Fruit fly (Drosophila melanogaster) whole organism, pupa: ENCODE measurements around the gene CG32795.
A peak's percentile ranks its signal among the peaks of the same experiment; 100 is the strongest.

Experiments used
- CG10348 ChIP-seq: fragments of 200-800 bp; sonication (Bioruptor generic); IDR thresholded peaks from 2 replicates; pipeline ENCODE4 v1.3.6; 2022; ENCODE audit warnings: missing biosample characterization, missing genetic modification characterization
- CG12605 ChIP-seq: fragments of 200-800 bp; sonication (Bioruptor generic); IDR thresholded peaks from 2 replicates; pipeline ENCODE4 v1.3.6; 2022; ENCODE audit warnings: missing biosample characterization, missing genetic modification characterization
- CG13204 ChIP-seq: fragments of 200-800 bp; sonication (Bioruptor generic); optimal IDR thresholded peaks from 2 replicates; lab custom pipeline; 2018; ENCODE audit warnings: missing biosample characterization, mild to moderate bottlenecking, missing genetic modification characterization, moderate library complexity
- CG14655 ChIP-seq: fragments of 200-800 bp; sonication (Bioruptor generic); optimal IDR thresholded peaks from 3 replicates; lab custom pipeline; 2017; ENCODE audit warnings: mild to moderate bottlenecking, missing biosample characterization, missing genetic modification reagents, missing genetic modification characterization
- CG15710 ChIP-seq: fragments of 200-800 bp; sonication (Bioruptor generic); optimal IDR thresholded peaks from 2 replicates; lab custom pipeline; 2018; ENCODE audit warnings: missing biosample characterization, mild to moderate bottlenecking, missing genetic modification characterization, moderate library complexity
- CG17806 ChIP-seq: fragments of 200-800 bp; sonication (Bioruptor generic); optimal IDR thresholded peaks from 2 replicates; lab custom pipeline; 2018; ENCODE audit warnings: missing biosample characterization, mild to moderate bottlenecking, missing genetic modification characterization, moderate library complexity
- CG32121 ChIP-seq: fragments of 200-800 bp; sonication (Bioruptor generic); IDR thresholded peaks from 2 replicates; pipeline ENCODE4 v1.3.6; 2022; ENCODE audit warnings: missing biosample characterization, missing genetic modification characterization
- CG34367 ChIP-seq: fragments of 200-800 bp; sonication (Bioruptor generic); optimal IDR thresholded peaks from 2 replicates; lab custom pipeline; 2018; ENCODE audit warnings: missing biosample characterization, mild to moderate bottlenecking, missing genetic modification characterization
- CG4496 ChIP-seq: fragments of 200-800 bp; sonication (Bioruptor generic); IDR thresholded peaks from 3 replicates; pipeline ENCODE4 v1.3.6; 2022; ENCODE audit warnings: missing biosample characterization, missing genetic modification characterization
- CG8159 ChIP-seq: fragments of 200-800 bp; sonication (Bioruptor generic); optimal IDR thresholded peaks from 3 replicates; lab custom pipeline; 2018; ENCODE audit warnings: missing biosample characterization, mild to moderate bottlenecking, missing genetic modification characterization, moderate library complexity
- CG8301 ChIP-seq: fragments of 200-800 bp; sonication (Bioruptor generic); optimal IDR thresholded peaks from 2 replicates; lab custom pipeline; 2018; ENCODE audit warnings: missing biosample characterization, mild to moderate bottlenecking, missing genetic modification characterization
- CG9948 ChIP-seq: fragments of 200-800 bp; sonication (Bioruptor generic); optimal IDR thresholded peaks from 2 replicates; lab custom pipeline; 2018; ENCODE audit warnings: missing biosample characterization, mild to moderate bottlenecking, missing genetic modification characterization, moderate library complexity
- D1 ChIP-seq: fragments of 200-800 bp; sonication (Bioruptor generic); optimal IDR thresholded peaks from 2 replicates; lab custom pipeline; 2018; ENCODE audit warnings: missing biosample characterization, mild to moderate bottlenecking, missing genetic modification characterization, moderate library complexity
- EcR ChIP-seq: fragments of 200-800 bp; sonication (Bioruptor generic); optimal IDR thresholded peaks from 3 replicates; lab custom pipeline; 2019; ENCODE audit warnings: missing biosample characterization, missing genetic modification characterization, mild to moderate bottlenecking, moderate library complexity, missing genetic modification reagents
- Ets98B ChIP-seq: fragments of 200-800 bp; sonication (Bioruptor generic); IDR thresholded peaks from 2 replicates; pipeline ENCODE4 v1.3.6; 2022; ENCODE audit warnings: missing biosample characterization, missing genetic modification characterization
- Pif1A ChIP-seq: fragments of 200-800 bp; sonication (Bioruptor generic); optimal IDR thresholded peaks from 3 replicates; lab custom pipeline; 2016; ENCODE audit warnings: missing biosample characterization, missing genetic modification characterization
- Pif1B ChIP-seq: fragments of 200-800 bp; sonication (Bioruptor generic); optimal IDR thresholded peaks from 3 replicates; lab custom pipeline; 2016; ENCODE audit warnings: missing biosample characterization, missing genetic modification characterization
- Snoo ChIP-seq: fragments of 200-800 bp; sonication (Bioruptor generic); optimal IDR thresholded peaks from 3 replicates; lab custom pipeline; 2017; ENCODE audit warnings: missing biosample characterization, mild to moderate bottlenecking, missing genetic modification characterization, inconsistent platforms
- fd96Ca ChIP-seq: fragments of 200-800 bp; sonication (Bioruptor generic); IDR thresholded peaks from 3 replicates; pipeline ENCODE4 v1.3.6; 2022; ENCODE audit warnings: missing biosample characterization, missing genetic modification characterization
- gl ChIP-seq: fragments of 200-800 bp; sonication (Bioruptor generic); optimal IDR thresholded peaks from 2 replicates; lab custom pipeline; 2018; ENCODE audit warnings: missing biosample characterization, mild to moderate bottlenecking, missing genetic modification characterization
- rn ChIP-seq: fragments of 200-800 bp; sonication (Bioruptor generic); IDR thresholded peaks from 2 replicates; pipeline ENCODE4 v1.3.6; 2022; ENCODE audit warnings: missing biosample characterization, missing genetic modification characterization

The CG32795 gene

dm6 chrX:2743020-2743419 lies 47.3 kb downstream of the CG32795 start:
- TF ChIP-seq Ets98B (GFP tag; lab: Robert Waterston, UW) (peak; percentile 80), CG8301 (tag; lab: Kevin White, UChicago) (no peak), CG34367 (tag; lab: Kevin White, UChicago) (no peak), rn (no peak), CG12605 (peak; percentile 25; the same call in 1 of the 2 replicates), fd96Ca (GFP tag; lab: Robert Waterston, UW) (peak; percentile 74), D1 (tag; lab: Kevin White, UChicago) (no peak), EcR (GFP tag; lab: Kevin White, UChicago) (no peak), CG9948 (tag; lab: Kevin White, UChicago) (no peak), CG4496 (GFP tag; lab: Robert Waterston, UW) (peak; percentile 79), CG14655 (GFP tag; lab: Kevin White, UChicago) (no peak), Pif1B (GFP tag; lab: Kevin White, UChicago) (no peak), Pif1A (GFP tag; lab: Kevin White, UChicago) (peak; percentile 17), CG8159 (tag; lab: Kevin White, UChicago) (no peak), Snoo (tag; lab: Kevin White, UChicago) (peak; percentile 1), gl (tag; lab: Kevin White, UChicago) (no peak), CG32121 (GFP tag; lab: Robert Waterston, UW) (peak; percentile 75), CG13204 (GFP tag; lab: Kevin White, UChicago) (no peak), CG15710 (tag; lab: Kevin White, UChicago) (no peak), CG17806 (tag; lab: Kevin White, UChicago) (no peak), CG10348 (GFP tag; lab: Robert Waterston, UW) (no peak)
- TF ChIP-seq, all 21 proteins: peak for 7

DNA sequence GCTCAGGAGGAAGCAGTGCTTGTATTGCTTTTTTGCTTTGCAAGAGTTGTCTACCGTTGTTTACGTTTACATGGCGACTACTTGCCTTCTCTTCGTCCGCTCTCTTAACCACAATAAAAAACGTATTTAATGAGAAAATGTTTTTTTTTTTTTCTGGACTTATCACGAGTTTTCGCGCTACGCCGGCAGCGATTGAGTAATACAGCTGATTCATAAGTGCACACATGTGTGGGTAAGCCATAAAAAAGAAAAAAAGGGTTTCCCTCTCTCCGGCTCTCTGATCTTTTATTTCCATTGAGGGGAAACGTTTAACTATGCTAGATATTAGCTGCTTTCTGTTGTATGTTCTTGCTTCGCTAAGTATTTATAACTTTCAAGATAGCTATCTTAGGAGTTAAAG lies 48.3 kb downstream of the CG32795 start:
- no peak for TF ChIP-seq CG10348 (GFP tag; lab: Robert Waterston, UW)
- TF ChIP-seq CG12605, result peak; percentile 85
- TF ChIP-seq fd96Ca (GFP tag; lab: Robert Waterston, UW), result no peak
- TF ChIP-seq CG4496 (GFP tag; lab: Robert Waterston, UW), result peak; percentile 59; the same call in 2 of the 3 replicates
- no peak for TF ChIP-seq CG17806 (tag; lab: Kevin White, UChicago)
- no peak for TF ChIP-seq rn
- TF ChIP-seq CG8159 (tag; lab: Kevin White, UChicago), result peak; percentile 12
- peak; percentile 3 for TF ChIP-seq CG8301 (tag; lab: Kevin White, UChicago)
- TF ChIP-seq Pif1B (GFP tag; lab: Kevin White, UChicago), result peak; percentile 55
- TF ChIP-seq CG15710 (tag; lab: Kevin White, UChicago), result peak; percentile 41
- TF ChIP-seq CG32121 (GFP tag; lab: Robert Waterston, UW), result peak; percentile 45; the same call in 1 of the 2 replicates
- TF ChIP-seq EcR (GFP tag; lab: Kevin White, UChicago), result no peak
- TF ChIP-seq CG13204 (GFP tag; lab: Kevin White, UChicago), result no peak
- peak; percentile 50 for TF ChIP-seq Pif1A (GFP tag; lab: Kevin White, UChicago)
- peak; percentile 65 for TF ChIP-seq gl (tag; lab: Kevin White, UChicago)
- no peak for TF ChIP-seq D1 (tag; lab: Kevin White, UChicago)
- no peak for TF ChIP-seq CG14655 (GFP tag; lab: Kevin White, UChicago)
- TF ChIP-seq Ets98B (GFP tag; lab: Robert Waterston, UW), result peak; percentile 62; the same call in 1 of the 2 replicates
- peak; percentile 30 for TF ChIP-seq CG34367 (tag; lab: Kevin White, UChicago)
- TF ChIP-seq Snoo (tag; lab: Kevin White, UChicago), result no peak
- peak; percentile 8 for TF ChIP-seq CG9948 (tag; lab: Kevin White, UChicago)

dm6 chrX:2740084-2740483 lies 50.3 kb downstream of the CG32795 start, which contains the start of gene kirre:
Gene kirre, plus strand, starts transcription at chrX:2740384.
- TF ChIP-seq CG17806 (tag; lab: Kevin White, UChicago), result no peak
- no peak for TF ChIP-seq CG4496 (GFP tag; lab: Robert Waterston, UW)
- TF ChIP-seq CG34367 (tag; lab: Kevin White, UChicago), result no peak
- no peak for TF ChIP-seq gl (tag; lab: Kevin White, UChicago)
- no peak for TF ChIP-seq CG8301 (tag; lab: Kevin White, UChicago)
- TF ChIP-seq CG8159 (tag; lab: Kevin White, UChicago), result no peak
- no peak for TF ChIP-seq CG13204 (GFP tag; lab: Kevin White, UChicago)
- no peak for TF ChIP-seq Snoo (tag; lab: Kevin White, UChicago)
- TF ChIP-seq CG14655 (GFP tag; lab: Kevin White, UChicago), result no peak
- no peak for TF ChIP-seq CG15710 (tag; lab: Kevin White, UChicago)
- TF ChIP-seq CG32121 (GFP tag; lab: Robert Waterston, UW), result no peak
- no peak for TF ChIP-seq CG9948 (tag; lab: Kevin White, UChicago)
- no peak for TF ChIP-seq rn
- TF ChIP-seq CG10348 (GFP tag; lab: Robert Waterston, UW), result no peak
- TF ChIP-seq fd96Ca (GFP tag; lab: Robert Waterston, UW), result no peak
- TF ChIP-seq Pif1A (GFP tag; lab: Kevin White, UChicago), result no peak
- TF ChIP-seq EcR (GFP tag; lab: Kevin White, UChicago), result no peak
- TF ChIP-seq Ets98B (GFP tag; lab: Robert Waterston, UW), result no peak
- TF ChIP-seq Pif1B (GFP tag; lab: Kevin White, UChicago), result no peak

DNA sequence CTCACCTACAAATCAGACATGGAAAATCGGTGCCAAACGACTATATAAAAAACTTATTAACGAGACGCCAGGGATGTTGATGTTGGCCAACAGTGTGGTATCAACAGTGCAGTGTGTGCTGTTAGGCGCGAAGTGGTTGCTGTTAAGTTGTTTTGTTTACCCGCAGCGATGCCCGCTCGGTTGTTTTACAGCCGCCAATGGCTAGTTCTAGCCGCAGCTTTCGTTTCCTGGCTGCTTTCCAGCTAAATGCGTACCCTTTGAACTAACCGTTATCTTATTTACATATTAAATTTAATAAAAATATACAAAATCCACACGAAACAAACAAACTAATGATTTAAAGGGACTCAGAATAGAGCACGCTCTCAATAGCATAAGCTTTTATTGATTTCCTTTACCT lies 51.7 kb downstream of the CG32795 start, which contains the start of gene crm:
TSS of gene crm (minus strand) at position 111 of the 400 bp plus-strand sequence.
- TF ChIP-seq CG4496 (GFP tag; lab: Robert Waterston, UW) (0 out of 3 replicates have a peak, but pooled peaks have one; percentile 24), CG34367 (tag; lab: Kevin White, UChicago) (no peak)
- TF ChIP-seq, all 21 proteins: peak for 1
